Worm (Caenorhabditis elegans): Measurements from ENCODE around the gene ZK1307.4.

ce11 chrII:9665577-9665976 is 14.0 kb upstream of the ZK1307.4 start, which contains the start of gene ZK1320.5:
- TF ChIP-seq lin-26 (GFP tag; IDR thresholded peaks at IDR 0.05), result no peak
- TF ChIP-seq athp-1 (tag; optimal IDR thresholded peaks at IDR 0.05), result no peak
- TF ChIP-seq ZK185.1 (tag; optimal IDR thresholded peaks at IDR 0.05; ENCODE audit: poor library complexity, severe bottlenecking), result no peak
- no peak for TF ChIP-seq ztf-26 (tag; optimal IDR thresholded peaks at IDR 0.05)
- no peak for TF ChIP-seq akir-1 (GFP tag; optimal IDR thresholded peaks at IDR 0.05)
- no peak for TF ChIP-seq ceh-100 (GFP tag; IDR thresholded peaks at IDR 0.05)
- TF ChIP-seq cebp-1 (GFP tag; IDR thresholded peaks at IDR 0.05), result no peak
- no peak for TF ChIP-seq cebp-1 (tag; optimal IDR thresholded peaks at IDR 0.05)

Measured in whole organism, young adult.